Fruit fly (Drosophila melanogaster): ENCODE measurements around the gene CG33159.

The CG33159 gene

dm6 chr3L:3240597-3241367 lies 36.5 kb upstream of the CG33159 start (continued):
- TF ChIP-seq trem (tag; optimal IDR thresholded peaks at IDR 0.05) (peak; percentile 17), CG16813 (GFP tag; IDR thresholded peaks at IDR 0.05; ENCODE audit: partially characterized antibody) (no peak), tgo (GFP tag; IDR thresholded peaks at IDR 0.05) (no peak; the same call in 2 of the 3 replicates), nom (GFP tag; optimal IDR thresholded peaks at IDR 0.05) (peak; percentile 99), dmrt11E (tag; optimal IDR thresholded peaks at IDR 0.05) (peak; percentile 55), hkb (optimal IDR thresholded peaks at IDR 0.05) (no peak), hkb (GFP tag; IDR thresholded peaks at IDR 0.05) (0 out of 2 replicates have a peak, but pooled peaks have one; percentile 19), nerfin-2 (GFP tag; IDR thresholded peaks at IDR 0.05; ENCODE audit: partially characterized antibody) (no peak), Atf-2 (GFP tag; optimal IDR thresholded peaks at IDR 0.05) (no peak), inv (GFP tag; IDR thresholded peaks at IDR 0.05; ENCODE audit: partially characterized antibody) (no peak), yki (optimal IDR thresholded peaks at IDR 0.05) (no peak), CG14667 (GFP tag; IDR thresholded peaks at IDR 0.05) (no peak), CG14050 (GFP tag; IDR thresholded peaks at IDR 0.05) (no peak), CG1602 (GFP tag; optimal IDR thresholded peaks at IDR 0.05) (no peak), Nf-YB (GFP tag; optimal IDR thresholded peaks at IDR 0.05) (peak; percentile 24), Sox100B (GFP tag; optimal IDR thresholded peaks at IDR 0.05) (peak; percentile 28), CG12391 (tag; optimal IDR thresholded peaks at IDR 0.05) (peak; percentile 48), CG10267 (tag; optimal IDR thresholded peaks at IDR 0.05) (peak; percentile 5), CG10565 (GFP tag; optimal IDR thresholded peaks at IDR 0.05) (no peak), CG2712 (tag; optimal IDR thresholded peaks at IDR 0.05) (peak; percentile 53), z (GFP tag; IDR thresholded peaks at IDR 0.05) (no peak), HLH3B (GFP tag; IDR thresholded peaks at IDR 0.05) (no peak), CG1603 (tag; optimal IDR thresholded peaks at IDR 0.05) (peak; percentile 2), CG12219 (GFP tag; optimal IDR thresholded peaks at IDR 0.05) (no peak), Med (GFP tag) (peak; percentile 56), hb (GFP tag; IDR thresholded peaks at IDR 0.05; ENCODE audit: partially characterized antibody) (no peak), tx (GFP tag; optimal IDR thresholded peaks at IDR 0.05) (no peak), vfl (GFP tag; optimal IDR thresholded peaks at IDR 0.05) (no peak), CG11723 (GFP tag; optimal IDR thresholded peaks at IDR 0.05) (no peak), vvl (GFP tag; IDR thresholded peaks at IDR 0.05) (peak; percentile 26; the same call in 1 of the 2 replicates), CG31224 (GFP tag; IDR thresholded peaks at IDR 0.05) (no peak)

DNA sequence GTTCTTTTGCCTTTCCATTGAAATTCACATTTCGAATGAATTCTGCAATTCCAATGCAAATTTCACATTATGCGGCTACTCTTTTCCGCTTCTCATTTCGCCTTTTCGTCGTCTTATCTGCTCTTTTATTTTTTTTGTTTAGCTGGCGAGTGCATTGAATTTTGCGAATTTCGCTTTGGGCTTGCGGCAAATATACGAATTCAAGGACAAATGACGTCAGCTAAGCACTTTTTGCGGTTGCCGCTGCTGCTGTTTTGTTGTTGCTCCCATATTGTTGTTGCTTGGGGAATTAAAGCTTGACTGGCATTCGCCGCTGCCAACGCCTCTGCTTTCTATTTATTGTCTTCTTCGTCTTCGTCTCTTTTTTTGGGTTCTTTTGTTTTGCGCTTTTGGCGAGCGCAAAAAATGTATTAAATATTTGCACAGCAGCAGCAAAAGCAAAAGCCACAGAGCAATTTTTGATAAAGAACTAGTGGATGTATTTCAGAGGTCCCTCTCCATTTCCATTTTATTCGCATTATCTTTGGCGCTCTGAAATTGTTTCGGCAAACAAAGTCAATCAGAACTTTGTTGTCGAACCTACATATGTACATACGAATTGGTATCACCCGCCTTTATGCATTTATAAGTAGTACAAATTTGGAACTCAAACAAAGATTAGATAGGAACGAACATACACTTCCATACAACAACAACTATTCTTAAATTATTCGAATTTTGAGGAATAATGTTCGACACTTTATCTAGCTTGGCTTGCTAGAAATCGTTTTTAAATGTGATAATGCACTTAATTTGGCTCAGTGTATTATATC lies 35.7 kb upstream of the CG33159 start:
- no peak for TF ChIP-seq CG32532 (GFP tag; IDR thresholded peaks at IDR 0.05)
- TF ChIP-seq bcd (GFP tag; optimal IDR thresholded peaks at IDR 0.05), result no peak
- TF ChIP-seq Sry-δ (GFP tag; optimal IDR thresholded peaks at IDR 0.05), result no peak
- peak in 1 of 2 experiments; percentile 18 for TF ChIP-seq Pdp1 (GFP tag; optimal IDR thresholded peaks at IDR 0.05)
- peak; percentile 42; the same call in 1 of the 2 replicates for TF ChIP-seq GATAe (GFP tag; conservative IDR thresholded peaks at IDR 0.05)
- TF ChIP-seq ranshi (GFP tag; IDR thresholded peaks at IDR 0.05), result no peak
- peak; percentile 9 for TF ChIP-seq CG17359 (tag; optimal IDR thresholded peaks at IDR 0.05)
- peak; percentile 50 for TF ChIP-seq ATbp (GFP tag; optimal IDR thresholded peaks at IDR 0.05)
- peak; percentile 22 for TF ChIP-seq CG15269 (tag; optimal IDR thresholded peaks at IDR 0.05)
- peak; percentile 44 for TF ChIP-seq lbe (GFP tag; optimal IDR thresholded peaks at IDR 0.05)
- TF ChIP-seq CG10431 (GFP tag; optimal IDR thresholded peaks at IDR 0.05), result peak; percentile 40
- no peak for TF ChIP-seq Dip2 (GFP tag; IDR thresholded peaks at IDR 0.05)
- no peak for TF ChIP-seq Sin3A (optimal IDR thresholded peaks at IDR 0.05)
- TF ChIP-seq gro (GFP tag; optimal IDR thresholded peaks at IDR 0.05), result no peak
- TF ChIP-seq bsh (GFP tag; optimal IDR thresholded peaks at IDR 0.05), result peak in 1 of 2 experiments; percentile 46
- TF ChIP-seq sens (GFP tag), result peak; percentile 53
- TF ChIP-seq grau (tag; optimal IDR thresholded peaks at IDR 0.05), result peak; percentile 24
- TF ChIP-seq chif (GFP tag; optimal IDR thresholded peaks at IDR 0.05), result no peak
